Fruit fly (Drosophila melanogaster): ENCODE results near the gene CG42635.

dm6 chr2L:17958306-17958705 is 49.4 kb upstream of the CG42635 start:
- TF ChIP-seq h (optimal IDR thresholded peaks at IDR 0.05) = no peak
- TF ChIP-seq insv (optimal IDR thresholded peaks at IDR 0.05) = no peak
- no peak for TF ChIP-seq psq (optimal IDR thresholded peaks at IDR 0.05)
- no peak for TF ChIP-seq Sin3A (optimal IDR thresholded peaks at IDR 0.05)
- no peak for TF ChIP-seq Myc (optimal IDR thresholded peaks at IDR 0.05)
- TF ChIP-seq ttk (optimal IDR thresholded peaks at IDR 0.05) = no peak

Data from Kc167 (cell line).